Worm (Caenorhabditis elegans) whole organism, early embryonic: Measurements from ENCODE around the gene rfip-1.

Experiments used
- B0310.2 ChIP-seq: sonication (generic microtip); optimal IDR thresholded peaks from 2 replicates; lab custom pipeline; 2016; ENCODE audit warnings: mild to moderate bottlenecking, missing genetic modification characterization, missing compliant biosample characterization
- F13C5.2 ChIP-seq: sonication (generic microtip); optimal IDR thresholded peaks from 2 replicates; lab custom pipeline; 2017; ENCODE audit warnings: mild to moderate bottlenecking, missing genetic modification characterization, inconsistent platforms, missing compliant biosample characterization
- aly-1 ChIP-seq: sonication (generic microtip); optimal IDR thresholded peaks from 2 replicates; lab custom pipeline; 2016; ENCODE audit warnings: missing genetic modification characterization, missing compliant biosample characterization
- ama-1 ChIP-seq: fragments of 150-350 bp; optimal IDR thresholded peaks from 2 replicates; lab custom pipeline; 2014
- ceh-13 ChIP-seq: fragments of 200-800 bp; sonication (Bioruptor generic); optimal IDR thresholded peaks from 2 replicates; lab custom pipeline; 2018; ENCODE audit warnings: mild to moderate bottlenecking, missing genetic modification characterization, missing compliant biosample characterization
- ets-7 ChIP-seq: sonication (generic microtip); optimal IDR thresholded peaks from 2 replicates; lab custom pipeline; 2016; ENCODE audit warnings: missing genotype, missing genetic modification characterization, missing compliant biosample characterization
- flt-1 ChIP-seq: fragments of 200-800 bp; sonication (Bioruptor generic); IDR thresholded peaks from 2 replicates; pipeline ENCODE4 v1.3.6; 2022; ENCODE audit warnings: missing genetic modification characterization, missing compliant biosample characterization
- hmg-4 ChIP-seq: fragments of 200-800 bp; sonication (Bioruptor generic); optimal IDR thresholded peaks from 2 replicates; lab custom pipeline; 2018; ENCODE audit warnings: mild to moderate bottlenecking, missing genetic modification characterization, missing compliant biosample characterization
- scrt-1 ChIP-seq: fragments of 200-800 bp; sonication (Bioruptor generic); IDR thresholded peaks from 2 replicates; pipeline ENCODE4 v1.3.6; 2022; ENCODE audit warnings: missing genetic modification characterization, missing compliant biosample characterization
- tbx-11 ChIP-seq: fragments of 200-800 bp; sonication (Bioruptor generic); IDR thresholded peaks from 2 replicates; pipeline ENCODE4 v1.3.6; 2022; ENCODE audit warnings: missing genetic modification characterization, missing compliant biosample characterization
- tbx-37 ChIP-seq: fragments of 200-800 bp; sonication (Bioruptor generic); conservative IDR thresholded peaks from 2 replicates; pipeline ENCODE4 v1.3.6; 2022; ENCODE audit warnings: missing genetic modification reagents, missing genetic modification characterization, missing compliant biosample characterization
- tra-4 ChIP-seq: sonication (generic microtip); optimal IDR thresholded peaks from 2 replicates; lab custom pipeline; 2017; ENCODE audit warnings: missing genetic modification characterization, missing compliant biosample characterization

- TF ChIP-seq tbx-37 (GFP tag; lab: Robert Waterston, UW) (no peak), ama-1 (lab: Kevin White, UChicago) (no peak), tbx-11 (no peak), F13C5.2 (no peak), ceh-13 (GFP tag; lab: Kevin White, UChicago) (no peak), ets-7 (tag; lab: Kevin White, UChicago) (no peak), B0310.2 (no peak), flt-1 (no peak), scrt-1 (GFP tag; lab: Robert Waterston, UW) (no peak), aly-1 (tag; lab: Kevin White, UChicago) (no peak), tra-4 (no peak), hmg-4 (GFP tag; lab: Kevin White, UChicago) (no peak)
These were observed 18.7 kb upstream of the rfip-1 start, which contains the start of gene F55C12.19 for ce11 chrII:5865405-5866308.
